Fruit fly (Drosophila melanogaster): ENCODE measurements around the gene CG1737.

Gene CG1737

dm6 chrX:11379139-11379538 is 28.7 kb downstream of the CG1737 start:
- TF ChIP-seq CG2875 (GFP tag; optimal IDR thresholded peaks at IDR 0.05) = peak; percentile 3
- TF ChIP-seq slbo (GFP tag; IDR thresholded peaks at IDR 0.05) = peak; percentile 65
- peak; percentile 73 for TF ChIP-seq ci (GFP tag; IDR thresholded peaks at IDR 0.05)
- peak; percentile 37 for TF ChIP-seq nmo (GFP tag; optimal IDR thresholded peaks at IDR 0.05)
- TF ChIP-seq CG7372 (GFP tag; IDR thresholded peaks at IDR 0.05) = peak; percentile 46; the same call in 1 of the 2 replicates
- TF ChIP-seq esg (GFP tag; conservative IDR thresholded peaks at IDR 0.05) = peak; percentile 32
- peak; percentile 70 for TF ChIP-seq dysf (GFP tag; IDR thresholded peaks at IDR 0.05)
- TF ChIP-seq CG14014 (GFP tag; IDR thresholded peaks at IDR 0.05) = peak; percentile 46
- peak; percentile 21 for TF ChIP-seq CrebB (tag; optimal IDR thresholded peaks at IDR 0.05)
- TF ChIP-seq Antp (GFP tag; optimal IDR thresholded peaks at IDR 0.05) = peak; percentile 1
- TF ChIP-seq pros (GFP tag; optimal IDR thresholded peaks at IDR 0.05) = no peak
- peak; percentile 47 for TF ChIP-seq Meics (GFP tag; optimal IDR thresholded peaks at IDR 0.05)
- TF ChIP-seq MBD-R2 (GFP tag; IDR thresholded peaks at IDR 0.05) = 0 out of 2 replicates have a peak, but pooled peaks have one; percentile 19
- peak; percentile 65 for TF ChIP-seq Fer1 (GFP tag; optimal IDR thresholded peaks at IDR 0.05)
- peak; percentile 51; the same call in 2 of the 3 replicates for TF ChIP-seq B-H1 (GFP tag; IDR thresholded peaks at IDR 0.05)
- peak; percentile 30 for TF ChIP-seq CG1233 (GFP tag; optimal IDR thresholded peaks at IDR 0.05)
- TF ChIP-seq sisA (GFP tag; IDR thresholded peaks at IDR 0.05) = peak; percentile 32; the same call in 1 of the 2 replicates
- TF ChIP-seq B-H2 (GFP tag; optimal IDR thresholded peaks at IDR 0.05) = peak; percentile 62
- peak; percentile 79 for TF ChIP-seq row (GFP tag; IDR thresholded peaks at IDR 0.05)
- TF ChIP-seq Sox100B (GFP tag; optimal IDR thresholded peaks at IDR 0.05) = peak; percentile 10
- no peak for TF ChIP-seq Scr (GFP tag; IDR thresholded peaks at IDR 0.05; ENCODE audit: partially characterized antibody)
- no peak for TF ChIP-seq CG16779 (GFP tag; IDR thresholded peaks at IDR 0.05)
- TF ChIP-seq fd3F (GFP tag; optimal IDR thresholded peaks at IDR 0.05) = peak; percentile 31
- 0 out of 3 replicates have a peak, but pooled peaks have one; percentile 22 for TF ChIP-seq CG17361 (GFP tag; IDR thresholded peaks at IDR 0.05)
- peak; percentile 60 for TF ChIP-seq CG14441 (GFP tag; IDR thresholded peaks at IDR 0.05)
- peak; percentile 54 for TF ChIP-seq CG13894 (tag; optimal IDR thresholded peaks at IDR 0.05)
- TF ChIP-seq CG15696 (tag; optimal IDR thresholded peaks at IDR 0.05) = no peak
- TF ChIP-seq cad (GFP tag; optimal IDR thresholded peaks at IDR 0.05) = no peak
- no peak for TF ChIP-seq CG17568 (GFP tag; optimal IDR thresholded peaks at IDR 0.05)
- TF ChIP-seq CG8388 (GFP tag; optimal IDR thresholded peaks at IDR 0.05) = peak; percentile 8
- peak; percentile 33; the same call in 1 of the 2 replicates for TF ChIP-seq CG10321 (GFP tag; IDR thresholded peaks at IDR 0.05)
- peak; percentile 19; the same call in 1 of the 2 replicates for TF ChIP-seq ap (GFP tag; IDR thresholded peaks at IDR 0.05)
- peak; percentile 52; the same call in 1 of the 2 replicates for TF ChIP-seq Rfx (GFP tag; IDR thresholded peaks at IDR 0.05)
- peak; percentile 43 for TF ChIP-seq CG10147 (GFP tag; optimal IDR thresholded peaks at IDR 0.05)
- TF ChIP-seq D19A (tag; optimal IDR thresholded peaks at IDR 0.05) = peak; percentile 4
- TF ChIP-seq phol (tag; optimal IDR thresholded peaks at IDR 0.05) = peak; percentile 24
- TF ChIP-seq Drgx (GFP tag; IDR thresholded peaks at IDR 0.05) = peak; percentile 23; the same call in 1 of the 2 replicates
- peak; percentile 57 for TF ChIP-seq tap (tag; optimal IDR thresholded peaks at IDR 0.05)
- TF ChIP-seq CG31365 (tag; optimal IDR thresholded peaks at IDR 0.05) = no peak
- peak; percentile 57 for TF ChIP-seq lmd (GFP tag; IDR thresholded peaks at IDR 0.05)
- TF ChIP-seq sob (GFP tag; IDR thresholded peaks at IDR 0.05) = peak; percentile 61; the same call in 1 of the 2 replicates
- peak; percentile 54 for TF ChIP-seq H2.0 (GFP tag; IDR thresholded peaks at IDR 0.05)
- peak; percentile 25 for TF ChIP-seq org-1 (GFP tag; optimal IDR thresholded peaks at IDR 0.05)
- TF ChIP-seq sim (GFP tag; IDR thresholded peaks at IDR 0.05) = 0 out of 2 replicates have a peak, but pooled peaks have one; percentile 17
- peak; percentile 16; the same call in 1 of the 2 replicates for TF ChIP-seq CG10366 (GFP tag; IDR thresholded peaks at IDR 0.05)
- TF ChIP-seq Max (GFP tag; optimal IDR thresholded peaks at IDR 0.05) = no peak
- peak; percentile 46 for TF ChIP-seq grau (tag; optimal IDR thresholded peaks at IDR 0.05)
- TF ChIP-seq CG13424 (tag; optimal IDR thresholded peaks at IDR 0.05) = peak; percentile 63
- no peak for TF ChIP-seq gsb-n (tag; optimal IDR thresholded peaks at IDR 0.05)
- no peak for TF ChIP-seq nerfin-1 (tag; optimal IDR thresholded peaks at IDR 0.05)
- no peak for TF ChIP-seq CG12659 (GFP tag; optimal IDR thresholded peaks at IDR 0.05)
